Worm (Caenorhabditis elegans) whole organism, L2 larva: ENCODE measurements around the gene ddx-19.

ENCODE experiments used
- aly-2 ChIP-seq: fragments of 150-350 bp; optimal IDR thresholded peaks from 2 replicates; lab custom pipeline; 2014; ENCODE audit warnings: missing biosample characterization, missing genetic modification characterization
- ceh-16 ChIP-seq: fragments of 150-350 bp; optimal IDR thresholded peaks from 2 replicates; lab custom pipeline; 2014; ENCODE audit warnings: missing biosample characterization, missing genetic modification characterization
- elt-1 ChIP-seq: fragments of 150-350 bp; optimal IDR thresholded peaks from 2 replicates; lab custom pipeline; 2014; ENCODE audit warnings: missing biosample characterization, missing genetic modification characterization
- lin-39 ChIP-seq: fragments of 150-350 bp; optimal IDR thresholded peaks from 2 replicates; lab custom pipeline; 2014; ENCODE audit warnings: missing biosample characterization, missing genetic modification reagents, missing genetic modification characterization
- sma-3 ChIP-seq: sonication (generic microtip); optimal IDR thresholded peaks from 2 replicates; lab custom pipeline; 2016; ENCODE audit warnings: missing genetic modification reagents, missing genetic modification characterization, missing compliant biosample characterization

- TF ChIP-seq aly-2 (no peak), sma-3 (GFP tag; lab: Kevin White, UChicago) (no peak), elt-1 (tag; lab: Kevin White, UChicago) (no peak), ceh-16 (tag; lab: Kevin White, UChicago) (no peak), lin-39 (tag; lab: Kevin White, UChicago) (no peak)
Measured at ce11 chrII:8889589-8889988, 4.9 kb downstream of the ddx-19 start.
